Fruit fly (Drosophila melanogaster) whole organism, embryonic: ENCODE measurements around the gene Cka.

Experiments
- B-H1 ChIP-seq: fragments of 200-800 bp; sonication (Bioruptor generic); IDR thresholded peaks from 3 replicates; pipeline ENCODE4 v1.3.6; 2022; ENCODE audit warnings: missing biosample characterization, missing genetic modification characterization
- Bteb2 ChIP-seq: fragments of 200-800 bp; sonication (Bioruptor generic); optimal IDR thresholded peaks from 2 replicates; lab custom pipeline; 2016; ENCODE audit warnings: missing biosample characterization, missing genetic modification characterization
- CG11398 ChIP-seq: fragments of 200-800 bp; sonication (Bioruptor generic); optimal IDR thresholded peaks from 2 replicates; lab custom pipeline; 2016; ENCODE audit warnings: missing biosample characterization, missing genetic modification characterization
- CG11560 ChIP-seq: fragments of 200-800 bp; sonication (Bioruptor generic); IDR thresholded peaks from 3 replicates; pipeline ENCODE4 v1.3.6; 2022; ENCODE audit warnings: missing biosample characterization, missing genetic modification characterization
- CG13123 ChIP-seq: fragments of 200-800 bp; sonication (Bioruptor generic); optimal IDR thresholded peaks from 2 replicates; lab custom pipeline; 2016; ENCODE audit warnings: missing biosample characterization, missing genetic modification characterization
- CG13424 ChIP-seq: fragments of 200-800 bp; sonication (Bioruptor generic); optimal IDR thresholded peaks from 2 replicates; lab custom pipeline; 2019; ENCODE audit warnings: missing biosample characterization, mild to moderate bottlenecking, missing genetic modification characterization, moderate library complexity
- CG14441 ChIP-seq: fragments of 200-800 bp; sonication (Bioruptor generic); IDR thresholded peaks from 2 replicates; pipeline ENCODE4 v1.3.6; 2022; ENCODE audit warnings: missing biosample characterization, missing genetic modification characterization
- CG14710 ChIP-seq: fragments of 200-800 bp; sonication (Bioruptor generic); optimal IDR thresholded peaks from 3 replicates; lab custom pipeline; 2019; ENCODE audit warnings: missing biosample characterization, mild to moderate bottlenecking, missing genetic modification characterization, moderate library complexity
- CG14860 ChIP-seq: fragments of 200-800 bp; sonication (Bioruptor generic); IDR thresholded peaks from 3 replicates; pipeline ENCODE4 v1.3.6; 2022; ENCODE audit warnings: missing biosample characterization, missing genetic modification characterization; ENCODE audit not compliant: partially characterized antibody
- CG17802 ChIP-seq: fragments of 200-800 bp; sonication (Bioruptor generic); optimal IDR thresholded peaks from 2 replicates; lab custom pipeline; 2018; ENCODE audit warnings: missing biosample characterization, mild to moderate bottlenecking, missing genetic modification characterization, moderate library complexity
- CG18262 ChIP-seq: fragments of 200-800 bp; optimal IDR thresholded peaks from 3 replicates; lab custom pipeline; 2019; ENCODE audit warnings: missing biosample characterization, mild to moderate bottlenecking, missing genetic modification characterization, moderate library complexity
- CG32767 ChIP-seq: fragments of 200-800 bp; sonication (Bioruptor generic); IDR thresholded peaks from 2 replicates; pipeline ENCODE4 v1.3.6; 2022; ENCODE audit warnings: missing biosample characterization, missing genetic modification characterization
- CG33557 ChIP-seq: fragments of 200-800 bp; sonication (Bioruptor generic); optimal IDR thresholded peaks from 2 replicates; lab custom pipeline; 2019; ENCODE audit warnings: missing biosample characterization, mild to moderate bottlenecking, missing genetic modification characterization, moderate library complexity
- CG4617 ChIP-seq: fragments of 200-800 bp; sonication (Bioruptor generic); optimal IDR thresholded peaks from 3 replicates; lab custom pipeline; 2016; ENCODE audit warnings: missing biosample characterization, missing genetic modification characterization, borderline replicate concordance
- CG6272 ChIP-seq: fragments of 200-800 bp; sonication (Bioruptor generic); IDR thresholded peaks from 2 replicates; pipeline ENCODE4 v1.3.6; 2022; ENCODE audit warnings: missing biosample characterization, missing genetic modification characterization
- CG6813 ChIP-seq: fragments of 200-800 bp; sonication (Bioruptor generic); optimal IDR thresholded peaks from 2 replicates; lab custom pipeline; 2017; ENCODE audit warnings: missing biosample characterization, missing genetic modification characterization, mild to moderate bottlenecking, moderate library complexity, missing genetic modification reagents
- Chrac-16 ChIP-seq: fragments of 200-800 bp; sonication (Bioruptor generic); optimal IDR thresholded peaks from 3 replicates; lab custom pipeline; 2016; ENCODE audit warnings: missing biosample characterization, missing genetic modification characterization
- Dip3 ChIP-seq: fragments of 200-800 bp; sonication (Bioruptor generic); optimal IDR thresholded peaks from 3 replicates; lab custom pipeline; 2016; ENCODE audit warnings: missing biosample characterization, missing genetic modification characterization
- Ets65A ChIP-seq: fragments of 200-800 bp; sonication (Bioruptor generic); peaks from one replicate; lab custom pipeline; 2016; ENCODE audit warnings: missing biosample characterization, missing genetic modification characterization
- Fer2 ChIP-seq: fragments of 200-800 bp; sonication (Bioruptor generic); optimal IDR thresholded peaks from 2 replicates; lab custom pipeline; 2018; ENCODE audit warnings: missing biosample characterization, mild to moderate bottlenecking, missing genetic modification characterization, moderate library complexity
- HLH4C ChIP-seq: fragments of 200-800 bp; sonication (Bioruptor generic); IDR thresholded peaks from 3 replicates; pipeline ENCODE4 v1.3.6; 2022; ENCODE audit warnings: missing biosample characterization, missing genetic modification characterization; ENCODE audit not compliant: partially characterized antibody
- Kr ChIP-seq: fragments of 200-800 bp; sonication (Bioruptor generic); optimal IDR thresholded peaks from 2 replicates; lab custom pipeline; 2017; ENCODE audit warnings: missing biosample characterization, mild to moderate bottlenecking, missing genetic modification characterization
- Lhr ChIP-seq: fragments of 200-800 bp; sonication (Bioruptor generic); optimal IDR thresholded peaks from 3 replicates; lab custom pipeline; 2017; ENCODE audit warnings: mild to moderate bottlenecking, missing biosample characterization, missing genetic modification reagents, missing genetic modification characterization
- aop ChIP-seq: fragments of 200-800 bp; sonication (Bioruptor generic); IDR thresholded peaks from 2 replicates; pipeline ENCODE4 v1.3.6; 2022; ENCODE audit warnings: missing biosample characterization, missing genetic modification characterization
- bowl ChIP-seq: fragments of 200-800 bp; sonication (Bioruptor generic); IDR thresholded peaks from 2 replicates; pipeline ENCODE4 v1.3.6; 2022; ENCODE audit warnings: missing biosample characterization, missing genetic modification characterization
- bsh ChIP-seq, 2 experiments: fragments of 200-800 bp; sonication (Bioruptor generic); optimal IDR thresholded peaks; 2 replicates each; lab custom pipeline; 2017 to 2018; ENCODE audit warnings: mild to moderate bottlenecking in 2 of 2, missing biosample characterization in 2 of 2, missing genetic modification characterization in 2 of 2, moderate library complexity in 1 of 2
- caup ChIP-seq: fragments of 200-800 bp; sonication (Bioruptor generic); optimal IDR thresholded peaks from 3 replicates; lab custom pipeline; 2017; ENCODE audit warnings: missing biosample characterization, mild to moderate bottlenecking, missing genetic modification characterization, moderate library complexity; ENCODE audit not compliant: severe bottlenecking
- chinmo ChIP-seq: fragments of 200-800 bp; sonication (Bioruptor generic); IDR thresholded peaks from 4 replicates; pipeline ENCODE4 v1.3.6; 2022; ENCODE audit warnings: missing biosample characterization, missing genetic modification characterization; ENCODE audit not compliant: partially characterized antibody
- ci ChIP-seq: fragments of 200-800 bp; sonication (Bioruptor generic); IDR thresholded peaks from 3 replicates; pipeline ENCODE4 v1.3.6; 2022; ENCODE audit warnings: missing biosample characterization, missing genetic modification characterization
- crp ChIP-seq, 2 experiments: fragments of 200-800 bp; sonication (Bioruptor generic); optimal IDR thresholded peaks; 2 replicates in 1 of 2; 3 replicates in 1 of 2; lab custom pipeline; 2017; ENCODE audit warnings: missing biosample characterization in 2 of 2, missing genetic modification characterization in 2 of 2, mild to moderate bottlenecking in 1 of 2, moderate library complexity in 1 of 2
- da ChIP-seq: fragments of 200-800 bp; sonication (Bioruptor generic); optimal IDR thresholded peaks from 2 replicates; lab custom pipeline; 2016; ENCODE audit warnings: missing biosample characterization, missing genetic modification characterization
- fd102C ChIP-seq: fragments of 200-800 bp; sonication (Bioruptor generic); optimal IDR thresholded peaks from 2 replicates; lab custom pipeline; 2018; ENCODE audit warnings: missing biosample characterization, mild to moderate bottlenecking, missing genetic modification characterization, moderate library complexity
- fd96Cb ChIP-seq: fragments of 200-800 bp; sonication (Bioruptor generic); optimal IDR thresholded peaks from 2 replicates; lab custom pipeline; 2018; ENCODE audit warnings: missing biosample characterization, mild to moderate bottlenecking, missing genetic modification characterization, moderate library complexity
- fu2 ChIP-seq: fragments of 200-800 bp; sonication (Bioruptor generic); optimal IDR thresholded peaks from 2 replicates; lab custom pipeline; 2016; ENCODE audit warnings: missing biosample characterization, missing genetic modification characterization
- gcm ChIP-seq: fragments of 200-800 bp; sonication (Bioruptor generic); optimal IDR thresholded peaks from 2 replicates; lab custom pipeline; 2019; ENCODE audit warnings: missing biosample characterization, mild to moderate bottlenecking, missing genetic modification characterization, moderate library complexity
- gcm2 ChIP-seq: fragments of 200-800 bp; sonication (Bioruptor generic); optimal IDR thresholded peaks from 2 replicates; lab custom pipeline; 2016; ENCODE audit warnings: missing biosample characterization, missing genetic modification characterization
- h ChIP-seq: fragments of >200 bp; optimal IDR thresholded peaks from 2 replicates; lab custom pipeline; 2017
- hkb ChIP-seq, 2 experiments: fragments of 200-800 bp in 1 of 2; fragments of >200 bp in 1 of 2; sonication (Bioruptor generic) in 1 of 2; IDR thresholded peaks in 1 of 2; optimal IDR thresholded peaks in 1 of 2; 2 replicates each; pipeline versions ENCODE4 v1.3.6 to Lab custom; 2017 to 2022; ENCODE audit warnings: missing biosample characterization in 1 of 2, missing genetic modification characterization in 1 of 2
- maf-S ChIP-seq: fragments of 200-800 bp; sonication (Bioruptor generic); optimal IDR thresholded peaks from 2 replicates; lab custom pipeline; 2016; ENCODE audit warnings: missing biosample characterization, missing genetic modification characterization
- otp ChIP-seq: fragments of 200-800 bp; sonication (Bioruptor generic); IDR thresholded peaks from 3 replicates; pipeline ENCODE4, ENCODE4 v1.3.6; 2022; ENCODE audit warnings: missing biosample characterization, missing genetic modification characterization
- pan ChIP-seq, 4 experiments: fragments of >200 bp in 3 of 4; fragments of 200-800 bp in 1 of 4; sonication (Bioruptor generic) in 1 of 4; optimal IDR thresholded peaks in 3 of 4; IDR thresholded peaks in 1 of 4; 2 replicates each; pipeline versions ENCODE4 v1.3.6 to Lab custom; 2017 to 2022; ENCODE audit warnings: missing biosample characterization in 2 of 4, missing genetic modification characterization in 2 of 4, mixed read lengths in 1 of 4
- pho ChIP-seq: fragments of 200-800 bp; sonication (Bioruptor generic); optimal IDR thresholded peaks from 2 replicates; lab custom pipeline; 2016; ENCODE audit warnings: missing biosample characterization, missing genetic modification characterization
- sd ChIP-seq: fragments of 200-800 bp; sonication (Bioruptor generic); optimal IDR thresholded peaks from 3 replicates; lab custom pipeline; 2018; ENCODE audit warnings: missing biosample characterization, mild to moderate bottlenecking, missing genetic modification characterization, moderate library complexity
- ssp ChIP-seq: fragments of 200-800 bp; sonication (Bioruptor generic); IDR thresholded peaks from 2 replicates; pipeline ENCODE4 v1.3.6; 2022; ENCODE audit warnings: missing biosample characterization, missing genetic modification characterization
- tgo ChIP-seq: fragments of 200-800 bp; sonication (Bioruptor generic); IDR thresholded peaks from 3 replicates; pipeline ENCODE4 v1.3.6; 2022; ENCODE audit warnings: missing biosample characterization, missing genetic modification characterization
- tx ChIP-seq: fragments of 200-800 bp; sonication (Bioruptor generic); optimal IDR thresholded peaks from 2 replicates; lab custom pipeline; 2016; ENCODE audit warnings: missing biosample characterization, missing genetic modification characterization
- wor ChIP-seq: fragments of 200-800 bp; sonication (Bioruptor generic); IDR thresholded peaks from 2 replicates; pipeline ENCODE4 v1.3.6; 2022; ENCODE audit warnings: missing biosample characterization, missing genetic modification characterization

Gene Cka

DNA sequence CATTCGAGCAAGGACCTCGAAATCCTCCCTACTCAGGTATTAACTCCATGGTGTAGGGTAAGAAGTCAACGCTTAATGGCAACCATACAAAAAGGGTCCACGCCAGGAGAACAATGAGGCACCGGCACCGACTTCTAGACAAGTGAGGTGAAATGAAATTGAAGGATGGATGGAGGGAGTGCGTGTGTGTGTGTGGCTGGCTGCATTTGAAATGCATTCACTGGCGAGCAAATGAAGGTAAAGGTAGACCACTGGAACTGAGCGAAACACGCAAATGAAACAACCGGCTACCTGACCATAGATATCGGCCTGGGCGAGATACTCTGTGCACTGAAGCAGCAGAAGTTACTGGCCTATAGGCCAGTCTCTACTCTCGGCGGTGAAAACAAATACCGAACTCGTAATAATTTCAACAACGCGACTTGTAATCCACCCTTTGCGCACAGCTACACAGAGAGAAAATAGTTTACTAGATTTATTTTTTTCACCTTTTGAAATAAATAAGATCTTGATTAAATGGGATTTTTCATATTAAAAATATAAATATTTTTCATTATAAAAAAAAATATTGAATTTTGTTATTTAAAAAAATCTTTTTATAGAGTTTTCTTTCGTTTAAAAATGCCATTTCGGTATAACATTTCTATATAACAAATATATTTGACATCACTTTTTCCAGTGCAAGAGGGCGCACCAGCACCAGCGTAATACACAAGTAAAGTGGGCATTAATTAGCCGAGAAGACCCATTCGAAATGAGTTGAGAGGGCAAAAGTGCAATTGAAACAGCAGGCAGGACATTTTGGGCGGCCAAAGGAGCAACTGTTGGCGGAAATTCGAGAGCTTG lies 51.3 kb downstream of the Cka start (continued):
- TF ChIP-seq bowl (GFP tag; lab: Robert Waterston, UW) (0 out of 2 replicates have a peak, but pooled peaks have one; percentile 55), da (no peak), Chrac-16 (GFP tag; lab: Kevin White, UChicago) (peak; percentile 77), pan (optimal IDR thresholded peaks at IDR 0.05; lab: Kevin White, UChicago) (no peak), pan (GFP tag; optimal IDR thresholded peaks at IDR 0.05 in 1 of 2, IDR thresholded peaks at IDR 0.05 in 1 of 2) (peak in 1 of 2 experiments; percentile 43), tx (GFP tag; lab: Kevin White, UChicago) (peak; percentile 5), Fer2 (no peak), CG14441 (GFP tag; lab: Robert Waterston, UW) (no peak), CG6813 (peak; percentile 68), CG13123 (GFP tag; lab: Kevin White, UChicago) (peak; percentile 63), Bteb2 (peak; percentile 46), ssp (GFP tag; lab: Robert Waterston, UW) (peak; percentile 79), crp (GFP tag; optimal IDR thresholded peaks at IDR 0.05; lab: Kevin White, UChicago) (peak in 1 of 2 experiments; percentile 11), gcm (GFP tag; lab: Kevin White, UChicago) (peak; percentile 87), B-H1 (GFP tag; lab: Robert Waterston, UW) (no peak; the same call in 2 of the 3 replicates), CG6272 (GFP tag; lab: Robert Waterston, UW) (no peak), CG11398 (GFP tag; lab: Kevin White, UChicago) (no peak), CG4617 (peak; percentile 8), h (lab: Kevin White, UChicago) (no peak), CG11560 (tag; lab: Robert Waterston, UW) (peak; percentile 63; the same call in 1 of the 3 replicates), maf-S (GFP tag; lab: Kevin White, UChicago) (peak; percentile 37), aop (GFP tag; lab: Robert Waterston, UW) (no peak), CG14710 (peak; percentile 84), CG32767 (GFP tag; lab: Robert Waterston, UW) (peak; percentile 92), pho (GFP tag; lab: Kevin White, UChicago) (peak; percentile 13), chinmo (GFP tag; lab: Robert Waterston, UW) (no peak), Ets65A (GFP tag; lab: Kevin White, UChicago) (peak; percentile 74), gcm2 (peak; percentile 31), hkb (optimal IDR thresholded peaks at IDR 0.05; lab: Kevin White, UChicago) (no peak), hkb (GFP tag; IDR thresholded peaks at IDR 0.05; lab: Robert Waterston, UW) (peak; percentile 93), tgo (GFP tag; lab: Robert Waterston, UW) (peak; percentile 92), CG14860 (GFP tag; lab: Robert Waterston, UW) (no peak), fu2 (no peak), fd102C (GFP tag; lab: Kevin White, UChicago) (peak; percentile 44), HLH4C (no peak), caup (GFP tag; lab: Kevin White, UChicago) (peak; percentile 64), CG18262 (tag; lab: Kevin White, UChicago) (peak; percentile 91), otp (GFP tag; lab: Robert Waterston, UW) (0 out of 3 replicates have a peak, but pooled peaks have one; percentile 18), sd (tag; lab: Kevin White, UChicago) (no peak), ci (peak; percentile 88), bsh (GFP tag; optimal IDR thresholded peaks at IDR 0.05; lab: Kevin White, UChicago) (peak; percentile 68 to 80), Kr (peak; percentile 81), CG13424 (tag; lab: Kevin White, UChicago) (peak; percentile 85), CG33557 (GFP tag; lab: Kevin White, UChicago) (peak; percentile 87), Lhr (GFP tag; lab: Kevin White, UChicago) (peak; percentile 34), fd96Cb (peak; percentile 83), CG17802 (tag; lab: Kevin White, UChicago) (no peak), Dip3 (no peak), wor (GFP tag; lab: Robert Waterston, UW) (peak; percentile 87)
